Worm (Caenorhabditis elegans) whole organism, mixed stage, embryonic: Measurements from ENCODE around the gene Y38E10A.28.
"Not testable (repeated sequence)": the region's sequence is repeated elsewhere in the genome, so short reads cannot be mapped to it uniquely, and the experiment has no call there.

Experiments
- bed-3 ChIP-seq: fragments of 200-800 bp; sonication (Bioruptor generic); optimal IDR thresholded peaks from 3 replicates; lab custom pipeline; 2018; ENCODE audit warnings: mild to moderate bottlenecking, missing genetic modification characterization, moderate library complexity, missing compliant biosample characterization
- blmp-1 ChIP-seq: fragments of 150-350 bp; optimal IDR thresholded peaks from 2 replicates; lab custom pipeline; 2014; ENCODE audit warnings: missing biosample characterization, missing genetic modification characterization
- ceh-39 ChIP-seq: fragments of 150-350 bp; optimal IDR thresholded peaks from 2 replicates; lab custom pipeline; 2014; ENCODE audit warnings: missing biosample characterization, missing genetic modification characterization
- ceh-43 ChIP-seq: fragments of 200-800 bp; sonication (Bioruptor generic); optimal IDR thresholded peaks from 2 replicates; lab custom pipeline; 2018; ENCODE audit warnings: mild to moderate bottlenecking, missing genetic modification characterization, moderate library complexity, missing compliant biosample characterization
- ceh-83 ChIP-seq: fragments of 200-800 bp; sonication (Bioruptor generic); optimal IDR thresholded peaks from 2 replicates; lab custom pipeline; 2018; ENCODE audit warnings: mild to moderate bottlenecking, missing genetic modification characterization, missing compliant biosample characterization
- ces-1 ChIP-seq: fragments of 150-350 bp; optimal IDR thresholded peaks from 2 replicates; lab custom pipeline; 2014; ENCODE audit warnings: missing biosample characterization, missing genetic modification reagents, missing genetic modification characterization
- cnd-1 ChIP-seq: fragments of 200-800 bp; sonication (Bioruptor generic); optimal IDR thresholded peaks from 2 replicates; lab custom pipeline; 2018; ENCODE audit warnings: mild to moderate bottlenecking, missing genetic modification characterization, missing compliant biosample characterization
- drap-1 ChIP-seq: fragments of 200-800 bp; sonication (Bioruptor generic); optimal IDR thresholded peaks from 3 replicates; lab custom pipeline; 2018; ENCODE audit warnings: mild to moderate bottlenecking, missing genetic modification characterization, missing compliant biosample characterization
- elt-1 ChIP-seq: sonication (generic microtip); optimal IDR thresholded peaks from 2 replicates; lab custom pipeline; 2017; ENCODE audit warnings: missing genetic modification characterization, mild to moderate bottlenecking, missing compliant biosample characterization, antibody characterized with exemption, moderate library complexity, borderline replicate concordance; ENCODE audit not compliant: insufficient read depth
- elt-3 ChIP-seq: fragments of 150-350 bp; optimal IDR thresholded peaks from 2 replicates; lab custom pipeline; 2014; ENCODE audit warnings: missing biosample characterization, missing genetic modification characterization
- flh-1 ChIP-seq: fragments of 200-800 bp; sonication (Bioruptor generic); optimal IDR thresholded peaks from 2 replicates; lab custom pipeline; 2018; ENCODE audit warnings: mild to moderate bottlenecking, missing genetic modification characterization, moderate library complexity, missing compliant biosample characterization
- ham-2 ChIP-seq: fragments of 200-800 bp; sonication (Bioruptor generic); optimal IDR thresholded peaks from 2 replicates; lab custom pipeline; 2018; ENCODE audit warnings: mild to moderate bottlenecking, missing genetic modification characterization, missing compliant biosample characterization
- lin-13 ChIP-seq: fragments of 150-350 bp; optimal IDR thresholded peaks from 2 replicates; lab custom pipeline; 2014; ENCODE audit warnings: missing biosample characterization, missing genetic modification characterization
- lin-32 ChIP-seq: fragments of 200-800 bp; sonication (Bioruptor generic); optimal IDR thresholded peaks from 2 replicates; lab custom pipeline; 2018; ENCODE audit warnings: mild to moderate bottlenecking, missing genetic modification characterization, missing compliant biosample characterization
- lsy-2 ChIP-seq: fragments of 150-350 bp; optimal IDR thresholded peaks from 2 replicates; lab custom pipeline; 2014; ENCODE audit warnings: missing biosample characterization, missing genetic modification characterization
- mab-5 ChIP-seq: fragments of 150-350 bp; optimal IDR thresholded peaks from 2 replicates; lab custom pipeline; 2014; ENCODE audit warnings: missing biosample characterization, missing genetic modification characterization
- mls-2 ChIP-seq: sonication (generic microtip); optimal IDR thresholded peaks from 2 replicates; lab custom pipeline; 2016; ENCODE audit warnings: mild to moderate bottlenecking, missing genetic modification characterization, moderate library complexity, missing compliant biosample characterization
- nhr-12 ChIP-seq: fragments of 150-350 bp; optimal IDR thresholded peaks from 2 replicates; lab custom pipeline; 2014; ENCODE audit warnings: missing biosample characterization, missing genetic modification characterization
- nhr-2 ChIP-seq: fragments of 150-350 bp; optimal IDR thresholded peaks from 2 replicates; lab custom pipeline; 2014; ENCODE audit warnings: missing biosample characterization, missing genetic modification characterization
- nhr-237 ChIP-seq: fragments of 150-350 bp; optimal IDR thresholded peaks from 2 replicates; lab custom pipeline; 2014; ENCODE audit warnings: missing biosample characterization, missing genetic modification characterization
- nhr-28 ChIP-seq: fragments of 150-350 bp; optimal IDR thresholded peaks from 2 replicates; lab custom pipeline; 2014; ENCODE audit warnings: missing biosample characterization, missing genetic modification characterization
- nhr-76 ChIP-seq: sonication (generic microtip); optimal IDR thresholded peaks from 2 replicates; lab custom pipeline; 2017; ENCODE audit warnings: missing biosample characterization, missing genetic modification characterization
- sem-2 ChIP-seq: fragments of 200-800 bp; sonication (Bioruptor generic); optimal IDR thresholded peaks from 2 replicates; lab custom pipeline; 2018; ENCODE audit warnings: mild to moderate bottlenecking, missing genetic modification characterization, missing compliant biosample characterization
- snpc-4 ChIP-seq: fragments of 150-350 bp; optimal IDR thresholded peaks from 2 replicates; lab custom pipeline; 2014; ENCODE audit warnings: missing biosample characterization, missing genetic modification characterization
- sptf-1 ChIP-seq: sonication (generic microtip); optimal IDR thresholded peaks from 2 replicates; lab custom pipeline; 2017; ENCODE audit warnings: mild to moderate bottlenecking, missing genetic modification characterization, moderate library complexity, missing compliant biosample characterization
- tbx-8 ChIP-seq: fragments of 200-800 bp; sonication (Bioruptor generic); optimal IDR thresholded peaks from 2 replicates; lab custom pipeline; 2018; ENCODE audit warnings: mild to moderate bottlenecking, missing genetic modification characterization, moderate library complexity, missing compliant biosample characterization
- unc-120 ChIP-seq: sonication (generic microtip); optimal IDR thresholded peaks from 2 replicates; lab custom pipeline; 2017; ENCODE audit warnings: missing genetic modification characterization, missing compliant biosample characterization; ENCODE audit not compliant: poor library complexity, severe bottlenecking
- unc-39 ChIP-seq: fragments of 150-350 bp; optimal IDR thresholded peaks from 2 replicates; lab custom pipeline; 2014; ENCODE audit warnings: missing biosample characterization, missing genetic modification characterization
- zip-8 ChIP-seq: fragments of 150-350 bp; optimal IDR thresholded peaks from 2 replicates; lab custom pipeline; 2014; ENCODE audit warnings: missing biosample characterization, missing genetic modification characterization
- ztf-11 ChIP-seq: fragments of 150-350 bp; optimal IDR thresholded peaks from 2 replicates; lab custom pipeline; 2014; ENCODE audit warnings: missing biosample characterization, missing genetic modification characterization

Y38E10A.28 gene

DNA sequence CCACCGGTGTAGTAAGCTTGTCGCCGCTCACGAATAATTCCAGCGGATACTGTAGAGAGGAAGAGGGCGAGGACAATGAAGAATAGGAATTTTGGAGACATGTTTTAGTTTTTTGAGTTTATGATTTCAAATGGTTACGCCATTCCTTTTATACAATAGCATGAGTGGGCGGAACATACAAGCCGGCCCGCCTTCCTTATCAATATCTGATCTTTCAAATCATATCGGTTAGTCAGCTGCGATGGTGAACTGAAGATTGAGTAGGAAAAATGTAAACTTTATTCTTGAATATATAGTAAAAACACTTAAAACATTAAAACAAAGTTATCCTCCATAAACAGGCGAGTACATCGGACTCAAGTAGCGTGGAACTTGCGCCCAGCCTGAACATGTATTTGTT lies 8.7 kb upstream of the Y38E10A.28 start, which contains the start of gene nspe-1:
Gene nspe-1, minus strand, starts transcription at position 101 of the 400 bp plus-strand sequence.
- TF ChIP-seq ham-2 (GFP tag; lab: Kevin White, UChicago) = no peak
- no peak for TF ChIP-seq nhr-2 (tag; lab: Kevin White, UChicago)
- TF ChIP-seq ztf-11 (tag; lab: Kevin White, UChicago) = no peak
- TF ChIP-seq unc-120 (tag; lab: Kevin White, UChicago) = no peak
- TF ChIP-seq drap-1 (GFP tag; lab: Kevin White, UChicago) = no peak
- TF ChIP-seq ceh-43 = no peak
- no peak for TF ChIP-seq ceh-83 (GFP tag; lab: Kevin White, UChicago)
- no peak for TF ChIP-seq flh-1 (GFP tag; lab: Kevin White, UChicago)
- no peak for TF ChIP-seq cnd-1 (tag; lab: Kevin White, UChicago)
- TF ChIP-seq ces-1 (GFP tag; lab: Kevin White, UChicago) = no peak
- TF ChIP-seq tbx-8 (GFP tag; lab: Kevin White, UChicago) = no peak

DNA sequence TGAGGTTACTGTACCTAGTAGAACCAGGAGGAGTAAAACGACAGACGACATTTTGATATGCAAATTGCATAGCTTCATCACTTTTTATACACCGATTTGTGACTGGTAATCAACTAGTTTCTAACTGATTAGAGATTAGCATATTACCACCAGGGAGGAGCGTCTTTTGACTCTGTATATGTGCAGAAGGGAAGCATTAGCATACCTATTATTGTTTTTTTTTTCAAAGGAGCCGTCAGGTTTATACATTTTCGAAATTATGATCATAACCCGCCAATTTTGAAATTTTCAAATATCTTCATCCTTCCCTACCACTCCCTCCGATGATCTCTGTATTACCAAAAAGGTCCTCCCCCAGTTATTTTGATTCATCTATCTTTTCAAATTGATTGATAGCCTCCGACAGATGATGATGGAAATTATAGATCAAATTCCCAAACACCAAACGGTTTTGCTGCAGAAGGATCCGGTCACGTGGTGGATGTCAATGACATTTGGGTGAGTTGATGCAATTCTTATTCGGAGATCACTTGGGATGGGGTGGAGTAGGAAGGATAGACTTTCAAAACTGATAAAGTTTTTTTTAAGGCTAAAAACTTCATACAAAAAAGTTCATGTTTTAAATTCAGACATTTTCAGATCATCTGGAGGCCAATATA lies 7.5 kb upstream of the Y38E10A.28 start, which contains the start of gene nspe-8:
Gene nspe-8, minus strand, starts transcription at position 51 of the 659 bp plus-strand sequence.
- TF ChIP-seq nhr-237 (tag; lab: Kevin White, UChicago) (no peak), zip-8 (tag; lab: Kevin White, UChicago) (no peak), lin-13 (tag; lab: Kevin White, UChicago) (no peak), flh-1 (GFP tag; lab: Kevin White, UChicago) (no peak), mls-2 (tag; lab: Kevin White, UChicago) (no peak), sptf-1 (tag; lab: Kevin White, UChicago) (no peak), ces-1 (GFP tag; lab: Kevin White, UChicago) (no peak), drap-1 (GFP tag; lab: Kevin White, UChicago) (no peak), ceh-43 (no peak), nhr-2 (tag; lab: Kevin White, UChicago) (no peak), ceh-83 (GFP tag; lab: Kevin White, UChicago) (no peak)

DNA sequence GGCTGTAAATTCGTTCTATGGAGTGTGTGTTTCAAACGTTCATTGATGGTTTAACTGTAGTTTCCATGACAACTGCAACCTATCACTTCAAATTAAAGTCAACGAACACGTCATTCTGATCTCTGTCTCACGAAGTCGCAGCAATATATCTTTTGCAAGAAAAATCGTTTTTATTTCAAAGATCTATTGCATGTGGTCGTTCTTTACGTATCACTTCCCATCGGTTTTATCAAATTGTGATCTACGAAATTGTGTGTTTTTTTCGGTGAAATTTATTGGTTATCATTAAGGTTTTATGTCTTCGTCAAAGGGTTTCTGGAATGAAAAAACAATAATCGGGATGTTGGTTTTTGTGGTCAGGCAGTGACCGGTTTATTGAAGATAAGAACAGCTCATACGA lies 6.6 kb upstream of the Y38E10A.28 start:
- no peak for TF ChIP-seq nhr-76 (tag; lab: Kevin White, UChicago)
- TF ChIP-seq lin-13 (tag; lab: Kevin White, UChicago) = no peak
- no peak for TF ChIP-seq nhr-28
- TF ChIP-seq snpc-4 (tag; lab: Kevin White, UChicago) = no peak
- no peak for TF ChIP-seq lin-32
- TF ChIP-seq zip-8 (tag; lab: Kevin White, UChicago) = no peak
- no peak for TF ChIP-seq unc-120 (tag; lab: Kevin White, UChicago)
- TF ChIP-seq mab-5 = no peak
- no peak for TF ChIP-seq ceh-39 (tag; lab: Kevin White, UChicago)
- no peak for TF ChIP-seq lsy-2 (tag; lab: Kevin White, UChicago)
- no peak for TF ChIP-seq ztf-11 (tag; lab: Kevin White, UChicago)
- no peak for TF ChIP-seq ceh-43
- TF ChIP-seq blmp-1 = no peak
- TF ChIP-seq bed-3 (GFP tag; lab: Kevin White, UChicago) = no peak
- TF ChIP-seq nhr-2 (tag; lab: Kevin White, UChicago) = no peak
- TF ChIP-seq drap-1 (GFP tag; lab: Kevin White, UChicago) = no peak
- no peak for TF ChIP-seq nhr-12
- TF ChIP-seq sptf-1 (tag; lab: Kevin White, UChicago) = no peak
- no peak for TF ChIP-seq nhr-237 (tag; lab: Kevin White, UChicago)
- TF ChIP-seq ham-2 (GFP tag; lab: Kevin White, UChicago) = no peak

DNA sequence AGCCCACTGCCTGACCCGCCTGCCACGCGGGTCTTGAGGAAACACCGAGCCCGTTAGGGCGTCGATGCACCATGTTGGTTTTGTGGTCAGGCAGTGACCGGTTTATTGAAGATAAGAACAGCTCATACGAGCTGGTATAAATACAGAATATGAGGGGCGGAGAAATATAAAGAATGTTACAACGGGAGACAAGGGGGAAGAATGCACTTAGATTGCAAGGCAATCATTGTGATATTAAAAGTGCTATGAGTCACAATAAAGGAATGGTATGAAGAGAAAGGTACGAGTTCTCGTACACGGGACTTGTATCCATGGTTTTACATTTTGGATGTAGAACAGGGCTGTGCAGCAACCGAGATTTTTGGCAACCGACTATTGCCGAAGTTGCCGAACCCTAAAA lies 5.1 kb upstream of the Y38E10A.28 start, which contains the start of gene Y38E10A.14:
Gene Y38E10A.14, minus strand, starts transcription at position 101 of the 400 bp plus-strand sequence.
- TF ChIP-seq bed-3 (GFP tag; lab: Kevin White, UChicago); ces-1 (GFP tag; lab: Kevin White, UChicago); ceh-39 (tag; lab: Kevin White, UChicago): not testable (repeated sequence)

DNA sequence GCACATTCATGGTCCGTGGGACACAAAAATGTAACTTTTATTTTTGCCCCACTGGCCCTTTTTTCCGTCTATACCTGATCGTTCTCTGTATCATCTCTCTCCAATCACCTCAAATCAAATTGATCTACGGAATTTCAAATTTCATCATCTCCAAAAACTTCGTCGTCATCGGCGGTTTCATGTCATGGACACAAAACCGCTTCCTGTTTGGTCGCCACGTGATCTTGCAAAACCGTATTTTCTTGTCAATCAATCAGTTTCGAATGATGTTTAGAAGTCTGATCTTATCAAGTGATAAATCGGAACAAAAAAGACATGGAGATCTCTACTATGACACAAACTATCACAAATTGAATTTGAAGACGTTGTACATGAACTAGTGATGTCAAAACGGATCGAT lies 3.8 kb upstream of the Y38E10A.28 start:
- TF ChIP-seq zip-8 (tag; lab: Kevin White, UChicago) = no peak
- no peak for TF ChIP-seq sptf-1 (tag; lab: Kevin White, UChicago)
- TF ChIP-seq elt-3 (tag; lab: Kevin White, UChicago) = no peak
- no peak for TF ChIP-seq mab-5
- no peak for TF ChIP-seq unc-39 (tag; lab: Kevin White, UChicago)
- no peak for TF ChIP-seq nhr-2 (tag; lab: Kevin White, UChicago)
- no peak for TF ChIP-seq cnd-1 (tag; lab: Kevin White, UChicago)
- no peak for TF ChIP-seq tbx-8 (GFP tag; lab: Kevin White, UChicago)
- TF ChIP-seq blmp-1 = no peak
- no peak for TF ChIP-seq sem-2
- TF ChIP-seq ham-2 (GFP tag; lab: Kevin White, UChicago) = no peak
- TF ChIP-seq ceh-83 (GFP tag; lab: Kevin White, UChicago) = no peak
- TF ChIP-seq flh-1 (GFP tag; lab: Kevin White, UChicago) = no peak
- TF ChIP-seq elt-1 (tag; lab: Kevin White, UChicago) = no peak
